Worm (Caenorhabditis elegans): ENCODE measurements around the gene Y37E11AM.2.

The Y37E11AM.2 gene

DNA sequence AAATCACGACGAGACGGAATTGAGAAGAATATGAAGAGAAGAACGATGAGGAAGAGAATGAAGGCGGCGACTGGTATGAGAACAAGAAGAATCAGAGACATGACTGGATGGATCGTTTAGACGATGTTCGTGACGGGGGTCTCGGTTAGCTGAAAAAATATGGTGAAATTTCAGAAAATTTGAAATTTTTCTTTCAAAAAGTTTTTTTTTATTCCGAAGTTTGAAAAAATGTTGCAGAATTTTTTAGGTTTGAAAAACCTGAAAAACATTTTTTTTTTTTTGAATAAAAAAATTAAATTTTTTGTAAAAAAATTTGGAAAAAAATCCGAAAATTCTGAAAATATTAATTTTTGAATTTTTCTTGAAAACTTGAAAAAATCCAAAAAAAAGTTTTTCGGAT is 6.2 kb downstream of the Y37E11AM.2 start, which contains the start of gene Y37E11AM.3:
Y37E11AM.3 (minus strand) TSS at position 101 of the 400 bp plus-strand sequence.
- TF ChIP-seq F13C5.2 (tag; optimal IDR thresholded peaks at IDR 0.05) (no peak), B0310.2 (tag; optimal IDR thresholded peaks at IDR 0.05) (no peak), tbx-37 (GFP tag; conservative IDR thresholded peaks at IDR 0.05) (no peak), sea-1 (GFP tag; conservative IDR thresholded peaks at IDR 0.05) (no peak), pes-1 (GFP tag; IDR thresholded peaks at IDR 0.05) (no peak), scrt-1 (GFP tag; IDR thresholded peaks at IDR 0.05) (no peak), hmbx-1 (tag; optimal IDR thresholded peaks at IDR 0.05) (no peak), ceh-13 (GFP tag; optimal IDR thresholded peaks at IDR 0.05) (no peak), ets-7 (tag; optimal IDR thresholded peaks at IDR 0.05) (no peak), hmg-4 (GFP tag; optimal IDR thresholded peaks at IDR 0.05) (no peak), ceh-36 (tag; optimal IDR thresholded peaks at IDR 0.05) (no peak), hnd-1 (tag; optimal IDR thresholded peaks at IDR 0.05) (no peak), tbx-11 (GFP tag; IDR thresholded peaks at IDR 0.05) (no peak)

DNA sequence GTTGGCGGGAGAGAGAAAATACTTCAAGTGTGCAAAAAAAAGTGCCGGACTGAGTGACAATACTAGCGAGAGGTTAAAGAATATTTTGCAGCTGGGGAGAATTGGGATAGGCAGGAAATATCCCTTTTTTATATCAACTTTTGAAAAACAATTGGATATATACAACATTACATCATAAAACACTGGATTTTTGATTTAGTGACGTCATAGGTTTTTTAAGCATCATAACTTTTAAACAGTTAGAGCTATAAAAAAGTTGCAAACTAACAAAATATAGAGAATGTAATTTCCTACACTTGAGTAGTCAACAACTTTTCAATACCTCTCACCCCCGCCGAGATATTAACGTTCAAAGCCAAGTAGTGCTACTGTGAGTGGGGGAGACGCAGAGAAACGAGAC is 14.5 kb downstream of the Y37E11AM.2 start:
- TF ChIP-seq sea-1 (GFP tag; conservative IDR thresholded peaks at IDR 0.05) (no peak), hnd-1 (tag; optimal IDR thresholded peaks at IDR 0.05) (no peak), aly-1 (tag; optimal IDR thresholded peaks at IDR 0.05) (no peak), pes-1 (GFP tag; IDR thresholded peaks at IDR 0.05) (no peak), ceh-36 (tag; optimal IDR thresholded peaks at IDR 0.05) (no peak), B0310.2 (tag; optimal IDR thresholded peaks at IDR 0.05) (no peak), ceh-13 (GFP tag; optimal IDR thresholded peaks at IDR 0.05) (no peak)

DNA sequence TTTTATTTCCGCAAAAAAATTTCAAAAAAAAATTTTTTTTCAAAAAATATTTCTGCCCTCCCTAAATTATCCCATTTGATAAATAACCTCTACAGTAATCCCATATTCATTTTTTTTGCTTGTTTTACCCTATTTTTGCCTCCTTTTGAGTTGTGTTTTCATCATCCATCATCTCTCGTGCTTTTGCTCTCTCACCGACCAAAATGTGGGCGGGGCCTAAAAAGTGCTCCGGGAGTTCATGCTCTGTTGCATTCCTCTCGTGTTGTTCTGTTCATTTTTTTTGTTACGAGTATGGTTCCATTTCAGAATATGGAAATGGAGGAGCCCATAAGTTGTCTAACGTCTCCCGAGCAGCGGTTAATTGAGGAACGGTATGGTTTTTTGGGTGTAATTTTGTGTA is 16.1 kb downstream of the Y37E11AM.2 start, which contains the start of gene Y37E11AL.1:
Y37E11AL.1 (plus strand) TSS at position 301 of the 400 bp plus-strand sequence.
- TF ChIP-seq ceh-13 (GFP tag; optimal IDR thresholded peaks at IDR 0.05), result no peak
- no peak for TF ChIP-seq hmbx-1 (tag; optimal IDR thresholded peaks at IDR 0.05)
- TF ChIP-seq hmg-4 (GFP tag; optimal IDR thresholded peaks at IDR 0.05), result no peak
- TF ChIP-seq pes-1 (GFP tag; IDR thresholded peaks at IDR 0.05), result no peak

DNA sequence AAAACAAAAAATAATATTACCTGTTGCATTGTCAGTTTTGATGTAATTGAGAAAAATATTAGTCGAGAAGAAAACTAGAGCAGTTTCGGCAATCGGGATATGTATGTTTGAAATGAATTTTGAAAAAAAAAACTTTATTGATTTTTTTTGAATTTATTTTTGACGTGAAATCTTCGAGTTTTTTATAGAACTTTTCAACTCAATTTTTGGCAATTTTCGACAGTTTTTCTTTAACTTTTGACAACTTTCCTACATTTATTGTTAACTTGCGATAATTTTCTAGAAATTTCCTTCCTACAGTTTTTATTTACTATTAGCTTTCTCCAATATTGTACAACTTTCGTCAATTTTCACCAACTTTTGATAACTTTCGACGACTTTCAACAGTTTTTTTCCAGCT is 23.4 kb downstream of the Y37E11AM.2 start, which contains the start of gene Y37E11AL.12:
Y37E11AL.12 (minus strand) TSS at position 101 of the 400 bp plus-strand sequence.
- TF ChIP-seq flt-1 (GFP tag; IDR thresholded peaks at IDR 0.05), result no peak
- TF ChIP-seq tra-4 (tag; optimal IDR thresholded peaks at IDR 0.05), result no peak
- no peak for TF ChIP-seq ama-1 (optimal IDR thresholded peaks at IDR 0.05)
- no peak for TF ChIP-seq tbx-11 (GFP tag; IDR thresholded peaks at IDR 0.05)
- TF ChIP-seq scrt-1 (GFP tag; IDR thresholded peaks at IDR 0.05), result no peak
- TF ChIP-seq hnd-1 (tag; optimal IDR thresholded peaks at IDR 0.05), result no peak
- no peak for TF ChIP-seq sea-1 (GFP tag; conservative IDR thresholded peaks at IDR 0.05)
- TF ChIP-seq ceh-13 (GFP tag; optimal IDR thresholded peaks at IDR 0.05), result no peak
- TF ChIP-seq hmbx-1 (tag; optimal IDR thresholded peaks at IDR 0.05), result no peak
- no peak for TF ChIP-seq tbx-37 (GFP tag; conservative IDR thresholded peaks at IDR 0.05)
- no peak for TF ChIP-seq F13C5.2 (tag; optimal IDR thresholded peaks at IDR 0.05)
- TF ChIP-seq hmg-4 (GFP tag; optimal IDR thresholded peaks at IDR 0.05), result no peak
- no peak for TF ChIP-seq pes-1 (GFP tag; IDR thresholded peaks at IDR 0.05)
- TF ChIP-seq ceh-36 (tag; optimal IDR thresholded peaks at IDR 0.05), result no peak
- TF ChIP-seq ets-7 (tag; optimal IDR thresholded peaks at IDR 0.05), result no peak
- TF ChIP-seq B0310.2 (tag; optimal IDR thresholded peaks at IDR 0.05), result no peak

DNA sequence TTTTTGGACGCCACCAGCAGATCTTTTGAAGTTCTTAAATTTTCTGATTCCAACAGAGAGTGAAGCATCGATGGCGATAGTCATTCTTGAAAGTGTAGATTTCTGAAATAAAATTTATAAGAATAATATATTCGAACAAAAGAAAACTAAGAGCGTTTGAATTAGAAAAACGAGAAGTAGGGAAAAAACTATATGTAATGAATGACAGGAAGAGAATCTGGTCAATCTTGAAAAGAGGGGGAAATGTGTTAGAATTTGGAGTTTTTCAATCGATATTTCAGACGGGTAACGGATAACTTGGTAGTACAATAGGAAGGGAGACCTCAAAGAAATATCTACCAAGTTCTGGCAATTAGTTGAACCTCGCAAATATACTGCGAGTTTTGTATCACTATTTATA is 24.7 kb downstream of the Y37E11AM.2 start, which contains the start of gene Y37E11AL.9:
Y37E11AL.9 (minus strand) TSS at position 101 of the 400 bp plus-strand sequence.
- no peak for TF ChIP-seq ceh-36 (tag; optimal IDR thresholded peaks at IDR 0.05)
- no peak for TF ChIP-seq B0310.2 (tag; optimal IDR thresholded peaks at IDR 0.05)

DNA sequence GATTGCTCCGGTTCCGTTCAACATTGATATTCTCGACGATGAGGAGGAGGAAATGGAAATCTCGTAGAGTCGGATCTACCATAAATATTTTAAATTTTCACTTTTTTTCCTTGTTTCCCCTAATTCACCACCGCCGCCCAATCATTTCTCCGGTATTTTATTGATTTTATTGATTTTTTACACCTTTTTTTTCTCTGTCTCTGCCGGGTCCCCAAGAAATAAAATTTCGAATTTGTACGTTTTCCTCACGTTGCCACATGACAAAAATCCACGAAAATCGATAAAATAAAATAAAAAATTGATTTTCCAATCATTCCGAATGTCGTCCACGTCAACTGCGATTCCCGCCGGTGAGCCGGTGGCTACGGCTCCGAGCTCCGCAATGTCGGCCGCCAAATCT is 27.1 kb downstream of the Y37E11AM.2 start, which contains the start of gene Y37E11AL.2:
Y37E11AL.2 (plus strand) TSS at position 301 of the 400 bp plus-strand sequence.
- no peak for TF ChIP-seq pes-1 (GFP tag; IDR thresholded peaks at IDR 0.05)
- TF ChIP-seq B0310.2 (tag; optimal IDR thresholded peaks at IDR 0.05), result no peak
- no peak for TF ChIP-seq sea-1 (GFP tag; conservative IDR thresholded peaks at IDR 0.05)
- TF ChIP-seq scrt-1 (GFP tag; IDR thresholded peaks at IDR 0.05), result no peak
- TF ChIP-seq hmg-4 (GFP tag; optimal IDR thresholded peaks at IDR 0.05), result no peak
- no peak for TF ChIP-seq hnd-1 (tag; optimal IDR thresholded peaks at IDR 0.05)
- TF ChIP-seq tra-4 (tag; optimal IDR thresholded peaks at IDR 0.05), result no peak

DNA sequence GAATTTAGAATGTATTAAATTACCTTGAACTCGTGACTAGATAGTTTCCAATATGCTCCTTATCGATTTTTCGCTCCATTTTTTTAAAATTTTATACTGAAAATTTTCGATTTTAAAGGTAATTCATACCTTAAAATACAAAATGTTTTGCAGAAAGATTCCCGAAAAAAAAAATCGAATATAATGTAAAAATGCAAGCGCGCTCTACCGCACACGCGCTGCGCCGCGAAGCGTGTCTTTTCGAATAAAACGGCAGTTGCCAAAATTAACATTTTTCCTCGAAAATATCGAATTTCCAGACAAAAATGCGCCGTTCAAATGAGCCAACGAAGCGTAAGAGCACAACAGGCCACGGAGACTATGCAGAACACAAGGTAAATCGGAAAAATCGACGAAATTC is 30.6 kb downstream of the Y37E11AM.2 start, which contains the start of the genes taf-6.2 and Y37E11AL.3:
taf-6.2 (minus strand) TSS at position 96 of the 400 bp plus-strand sequence.
Y37E11AL.3 (plus strand) TSS at position 298 of the 400 bp plus-strand sequence.
- TF ChIP-seq ets-7 (tag; optimal IDR thresholded peaks at IDR 0.05) (no peak), ama-1 (optimal IDR thresholded peaks at IDR 0.05) (no peak), aly-1 (tag; optimal IDR thresholded peaks at IDR 0.05) (no peak), hnd-1 (tag; optimal IDR thresholded peaks at IDR 0.05) (no peak), scrt-1 (GFP tag; IDR thresholded peaks at IDR 0.05) (no peak), F13C5.2 (tag; optimal IDR thresholded peaks at IDR 0.05) (no peak), hmg-4 (GFP tag; optimal IDR thresholded peaks at IDR 0.05) (no peak), pes-1 (GFP tag; IDR thresholded peaks at IDR 0.05) (no peak), B0310.2 (tag; optimal IDR thresholded peaks at IDR 0.05) (no peak), ceh-36 (tag; optimal IDR thresholded peaks at IDR 0.05) (no peak), hmbx-1 (tag; optimal IDR thresholded peaks at IDR 0.05) (no peak), flt-1 (GFP tag; IDR thresholded peaks at IDR 0.05) (no peak), tbx-37 (GFP tag; conservative IDR thresholded peaks at IDR 0.05) (no peak), tbx-11 (GFP tag; IDR thresholded peaks at IDR 0.05) (no peak), tra-4 (tag; optimal IDR thresholded peaks at IDR 0.05) (no peak), sea-1 (GFP tag; conservative IDR thresholded peaks at IDR 0.05) (no peak), ceh-13 (GFP tag; optimal IDR thresholded peaks at IDR 0.05) (no peak)

DNA sequence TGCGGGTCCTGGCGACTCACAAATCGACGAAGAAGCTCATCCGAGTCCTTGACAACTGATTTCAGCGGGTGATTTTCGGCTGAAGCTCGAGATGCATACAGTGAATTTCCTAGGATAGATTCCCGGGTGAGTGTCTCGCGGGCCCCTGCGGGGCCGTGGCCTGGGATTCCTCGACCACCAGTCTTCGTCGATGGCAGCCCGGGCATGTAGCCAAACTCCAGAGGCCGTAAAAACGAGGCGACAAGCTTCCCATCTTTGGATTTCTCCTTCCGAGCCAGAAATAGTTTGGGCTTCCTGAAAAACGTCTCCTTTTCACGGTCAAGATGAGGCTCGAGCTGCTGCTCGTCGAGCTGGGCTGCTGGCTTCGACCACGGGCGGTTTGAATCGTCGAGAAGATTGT is 37.2 kb downstream of the Y37E11AM.2 start:
- TF ChIP-seq tbx-11 (GFP tag; IDR thresholded peaks at IDR 0.05) (no peak), pes-1 (GFP tag; IDR thresholded peaks at IDR 0.05) (no peak)

Measured in whole organism, early embryonic.